Fruit fly (Drosophila melanogaster) whole organism, prepupa: ENCODE measurements around the gene TSG101.
A peak's percentile ranks its signal among the peaks of the same experiment; 100 is the strongest.

Source experiments
- Blimp-1 ChIP-seq: fragments of 200-800 bp; sonication (Bioruptor generic); optimal IDR thresholded peaks from 3 replicates; lab custom pipeline; 2017; ENCODE audit warnings: missing biosample characterization, missing genetic modification characterization, mild to moderate bottlenecking, moderate library complexity, missing genetic modification reagents
- CG10631 ChIP-seq: fragments of 200-800 bp; sonication (Bioruptor generic); optimal IDR thresholded peaks from 2 replicates; lab custom pipeline; 2016; ENCODE audit warnings: missing biosample characterization, missing genetic modification characterization
- CG10669 ChIP-seq: fragments of 200-800 bp; sonication (Bioruptor generic); optimal IDR thresholded peaks from 3 replicates; lab custom pipeline; 2018; ENCODE audit warnings: missing biosample characterization, mild to moderate bottlenecking, missing genetic modification characterization, moderate library complexity
- CG11294 ChIP-seq: fragments of 200-800 bp; sonication (Bioruptor generic); IDR thresholded peaks from 2 replicates; pipeline ENCODE4 v1.3.6; 2022; ENCODE audit warnings: missing biosample characterization, missing genetic modification characterization
- CG11762 ChIP-seq: fragments of 200-800 bp; sonication (Bioruptor generic); optimal IDR thresholded peaks from 3 replicates; lab custom pipeline; 2016; ENCODE audit warnings: missing biosample characterization, missing genetic modification characterization; ENCODE audit not compliant: insufficient read depth
- CG15336 ChIP-seq: fragments of 200-800 bp; sonication (Bioruptor generic); IDR thresholded peaks from 2 replicates; pipeline ENCODE4 v1.3.6; 2022; ENCODE audit warnings: missing biosample characterization, missing genetic modification characterization
- CG1621 ChIP-seq: fragments of 200-800 bp; sonication (Bioruptor generic); optimal IDR thresholded peaks from 3 replicates; lab custom pipeline; 2018; ENCODE audit warnings: missing biosample characterization, mild to moderate bottlenecking, missing genetic modification characterization
- CG16779 ChIP-seq: fragments of 200-800 bp; sonication (Bioruptor generic); optimal IDR thresholded peaks from 3 replicates; lab custom pipeline; 2017; ENCODE audit warnings: missing biosample characterization, mild to moderate bottlenecking, missing genetic modification characterization
- CG3032 ChIP-seq: fragments of 200-800 bp; optimal IDR thresholded peaks from 2 replicates; lab custom pipeline; 2019; ENCODE audit warnings: missing biosample characterization, mild to moderate bottlenecking, missing genetic modification characterization, moderate library complexity
- CG32006 ChIP-seq: fragments of 200-800 bp; sonication (Bioruptor generic); optimal IDR thresholded peaks from 3 replicates; lab custom pipeline; 2017; ENCODE audit warnings: missing biosample characterization, mild to moderate bottlenecking, missing genetic modification characterization
- CG34406 ChIP-seq: fragments of 200-800 bp; sonication (Bioruptor generic); optimal IDR thresholded peaks from 3 replicates; lab custom pipeline; 2016; ENCODE audit warnings: missing biosample characterization, missing genetic modification characterization
- CG3919 ChIP-seq: fragments of 200-800 bp; sonication (Bioruptor generic); optimal IDR thresholded peaks from 3 replicates; lab custom pipeline; 2016; ENCODE audit warnings: missing biosample characterization, missing genetic modification characterization
- CG6163 ChIP-seq: fragments of 200-800 bp; sonication (Bioruptor generic); IDR thresholded peaks from 3 replicates; pipeline ENCODE4 v1.3.6; 2022; ENCODE audit warnings: missing biosample characterization, missing genetic modification characterization
- CG6276 ChIP-seq: fragments of 200-800 bp; sonication (Bioruptor generic); optimal IDR thresholded peaks from 2 replicates; lab custom pipeline; 2017; ENCODE audit warnings: missing biosample characterization, mild to moderate bottlenecking, missing genetic modification characterization
- CG6792 ChIP-seq: fragments of 200-800 bp; sonication (Bioruptor generic); optimal IDR thresholded peaks from 3 replicates; lab custom pipeline; 2016; ENCODE audit warnings: missing biosample characterization, missing genetic modification characterization
- CG6808 ChIP-seq: fragments of 200-800 bp; sonication (Bioruptor generic); optimal IDR thresholded peaks from 3 replicates; lab custom pipeline; 2017; ENCODE audit warnings: missing biosample characterization, missing genetic modification characterization, mild to moderate bottlenecking, moderate library complexity, missing genetic modification reagents
- CG6854 ChIP-seq: fragments of 200-800 bp; sonication (Bioruptor generic); optimal IDR thresholded peaks from 2 replicates; lab custom pipeline; 2017; ENCODE audit warnings: missing biosample characterization, mild to moderate bottlenecking, missing genetic modification characterization
- CG7368 ChIP-seq: fragments of 200-800 bp; sonication (Bioruptor generic); optimal IDR thresholded peaks from 3 replicates; lab custom pipeline; 2016; ENCODE audit warnings: missing biosample characterization, missing genetic modification characterization
- CG8119 ChIP-seq: fragments of 200-800 bp; sonication (Bioruptor generic); IDR thresholded peaks from 3 replicates; pipeline ENCODE4 v1.3.6; 2022; ENCODE audit warnings: missing biosample characterization, missing genetic modification characterization
- CG8319 ChIP-seq: fragments of 200-800 bp; sonication (Bioruptor generic); optimal IDR thresholded peaks from 3 replicates; lab custom pipeline; 2016; ENCODE audit warnings: missing biosample characterization, missing genetic modification characterization
- CG8632 ChIP-seq: fragments of 200-800 bp; sonication (Bioruptor generic); optimal IDR thresholded peaks from 3 replicates; lab custom pipeline; 2016; ENCODE audit warnings: missing biosample characterization, missing genetic modification characterization
- CG9139 ChIP-seq: fragments of 200-800 bp; sonication (Bioruptor generic); optimal IDR thresholded peaks from 3 replicates; lab custom pipeline; 2017; ENCODE audit warnings: missing biosample characterization, mild to moderate bottlenecking, missing genetic modification characterization
- Eip75B ChIP-seq: fragments of 200-800 bp; sonication (Bioruptor generic); optimal IDR thresholded peaks from 3 replicates; lab custom pipeline; 2016; ENCODE audit warnings: missing biosample characterization, missing genetic modification characterization
- Eip78C ChIP-seq: fragments of 200-800 bp; sonication (Bioruptor generic); peaks from one replicate; lab custom pipeline; 2016; ENCODE audit warnings: missing biosample characterization, missing genetic modification characterization
- Eip93F ChIP-seq: fragments of 200-800 bp; sonication (Bioruptor generic); optimal IDR thresholded peaks from 2 replicates; lab custom pipeline; 2016; ENCODE audit warnings: missing biosample characterization, mild to moderate bottlenecking, missing genetic modification characterization
- Gug ChIP-seq: fragments of 200-800 bp; sonication (Bioruptor generic); IDR thresholded peaks from 2 replicates; pipeline ENCODE4 v1.3.6; 2022; ENCODE audit warnings: missing biosample characterization, missing genetic modification characterization
- Hr38 ChIP-seq: sonication (Bioruptor generic); optimal IDR thresholded peaks from 2 replicates; lab custom pipeline; 2016; ENCODE audit warnings: missing biosample characterization, missing genetic modification characterization
- Hr39 ChIP-seq: fragments of 200-800 bp; sonication (Bioruptor generic); optimal IDR thresholded peaks from 2 replicates; lab custom pipeline; 2016; ENCODE audit warnings: missing biosample characterization, missing genetic modification characterization
- Hr4 ChIP-seq: fragments of 200-800 bp; sonication (Bioruptor generic); optimal IDR thresholded peaks from 3 replicates; lab custom pipeline; 2016; ENCODE audit warnings: missing biosample characterization, missing genetic modification characterization
- Lpt ChIP-seq: fragments of 200-800 bp; sonication (Bioruptor generic); optimal IDR thresholded peaks from 3 replicates; lab custom pipeline; 2016; ENCODE audit warnings: missing biosample characterization, missing genetic modification characterization
- Met ChIP-seq: fragments of 200-800 bp; sonication (Bioruptor generic); optimal IDR thresholded peaks from 3 replicates; lab custom pipeline; 2016; ENCODE audit warnings: missing biosample characterization, missing genetic modification characterization
- OdsH ChIP-seq: fragments of 200-800 bp; sonication (Bioruptor generic); optimal IDR thresholded peaks from 3 replicates; lab custom pipeline; 2016; ENCODE audit warnings: missing biosample characterization, missing genetic modification characterization
- Sox102F ChIP-seq: fragments of 200-800 bp; sonication (Bioruptor generic); optimal IDR thresholded peaks from 2 replicates; lab custom pipeline; 2016; ENCODE audit warnings: missing biosample characterization, mild to moderate bottlenecking, missing genetic modification characterization
- Sox14 ChIP-seq: fragments of 200-800 bp; sonication (Bioruptor generic); optimal IDR thresholded peaks from 3 replicates; lab custom pipeline; 2016; ENCODE audit warnings: missing biosample characterization, missing genetic modification characterization
- Sox15 ChIP-seq: fragments of 200-800 bp; sonication (Bioruptor generic); optimal IDR thresholded peaks from 3 replicates; lab custom pipeline; 2016; ENCODE audit warnings: missing biosample characterization, missing genetic modification characterization
- achi ChIP-seq: fragments of 200-800 bp; sonication (Bioruptor generic); optimal IDR thresholded peaks from 3 replicates; lab custom pipeline; 2016; ENCODE audit warnings: missing biosample characterization, missing genetic modification characterization
- acj6 ChIP-seq: fragments of 200-800 bp; sonication (Bioruptor generic); optimal IDR thresholded peaks from 3 replicates; lab custom pipeline; 2016; ENCODE audit warnings: missing biosample characterization, missing genetic modification characterization
- dac ChIP-seq: fragments of 200-800 bp; sonication (Bioruptor generic); optimal IDR thresholded peaks from 2 replicates; lab custom pipeline; 2017; ENCODE audit warnings: missing biosample characterization, mild to moderate bottlenecking, missing genetic modification characterization
- eg ChIP-seq: fragments of 200-800 bp; sonication (Bioruptor generic); IDR thresholded peaks from 3 replicates; pipeline ENCODE4 v1.3.6; 2022; ENCODE audit warnings: missing biosample characterization, missing genetic modification characterization
- esn ChIP-seq: fragments of 200-800 bp; sonication (Bioruptor generic); optimal IDR thresholded peaks from 2 replicates; lab custom pipeline; 2016; ENCODE audit warnings: missing biosample characterization, mild to moderate bottlenecking, missing genetic modification characterization, moderate library complexity
- fd59A ChIP-seq: fragments of 200-800 bp; sonication (Bioruptor generic); optimal IDR thresholded peaks from 2 replicates; lab custom pipeline; 2017; ENCODE audit warnings: missing biosample characterization, mild to moderate bottlenecking, missing genetic modification characterization, missing genetic modification reagents
- fd85E ChIP-seq: fragments of 200-800 bp; sonication (Bioruptor generic); optimal IDR thresholded peaks from 3 replicates; lab custom pipeline; 2016; ENCODE audit warnings: missing biosample characterization, missing genetic modification characterization
- fkh ChIP-seq: fragments of 200-800 bp; sonication (Bioruptor generic); optimal IDR thresholded peaks from 3 replicates; lab custom pipeline; 2017; ENCODE audit warnings: missing biosample characterization, mild to moderate bottlenecking, missing genetic modification characterization, moderate library complexity
- lz ChIP-seq: fragments of 200-800 bp; sonication (Bioruptor generic); optimal IDR thresholded peaks from 3 replicates; lab custom pipeline; 2016; ENCODE audit warnings: missing biosample characterization, missing genetic modification characterization
- net ChIP-seq: fragments of 200-800 bp; sonication (Bioruptor generic); optimal IDR thresholded peaks from 3 replicates; lab custom pipeline; 2016; ENCODE audit warnings: missing biosample characterization, missing genetic modification characterization
- pdm3 ChIP-seq: fragments of 200-800 bp; sonication (Bioruptor generic); optimal IDR thresholded peaks from 3 replicates; lab custom pipeline; 2016; ENCODE audit warnings: missing biosample characterization, missing genetic modification characterization
- svp ChIP-seq: fragments of 200-800 bp; sonication (Bioruptor generic); peaks from one replicate; lab custom pipeline; 2016; ENCODE audit warnings: missing biosample characterization, missing genetic modification characterization
- vri ChIP-seq: fragments of 200-800 bp; sonication (Bioruptor generic); optimal IDR thresholded peaks from 3 replicates; lab custom pipeline; 2016; ENCODE audit warnings: missing biosample characterization, mild to moderate bottlenecking, missing genetic modification characterization

TSG101 gene

dm6 chr3L:16796603-16797002, 45.5 kb upstream of the TSG101 start (continued):
- TF ChIP-seq CG6854 (GFP tag; lab: Kevin White, UChicago) (no peak), fkh (no peak), Sox102F (GFP tag; lab: Kevin White, UChicago) (peak; percentile 84), Eip78C (GFP tag; lab: Kevin White, UChicago) (no peak), CG16779 (tag; lab: Kevin White, UChicago) (peak; percentile 8), Sox14 (GFP tag; lab: Kevin White, UChicago) (peak; percentile 78), CG8119 (GFP tag; lab: Robert Waterston, UW) (peak; percentile 78), CG10631 (GFP tag; lab: Kevin White, UChicago) (peak; percentile 69), Blimp-1 (GFP tag; lab: Kevin White, UChicago) (peak; percentile 16), CG8319 (GFP tag; lab: Kevin White, UChicago) (peak; percentile 25), CG7368 (GFP tag; lab: Kevin White, UChicago) (no peak), CG3032 (peak; percentile 33), CG15336 (peak; percentile 81), svp (GFP tag; lab: Kevin White, UChicago) (peak; percentile 87), Hr4 (GFP tag; lab: Kevin White, UChicago) (peak; percentile 75), CG34406 (peak; percentile 77), Sox15 (GFP tag; lab: Kevin White, UChicago) (peak; percentile 44), net (GFP tag; lab: Kevin White, UChicago) (peak; percentile 82), lz (GFP tag; lab: Kevin White, UChicago) (peak; percentile 73), fd85E (GFP tag; lab: Kevin White, UChicago) (no peak), Eip93F (GFP tag; lab: Kevin White, UChicago) (peak; percentile 5), dac (GFP tag; lab: Kevin White, UChicago) (no peak), achi (no peak), vri (peak; percentile 83), CG32006 (GFP tag; lab: Kevin White, UChicago) (no peak), Hr39 (peak; percentile 73), fd59A (GFP tag; lab: Kevin White, UChicago) (peak; percentile 17), OdsH (no peak)

- TF ChIP-seq CG11294 (GFP tag; lab: Robert Waterston, UW): peak; percentile 27; the same call in 1 of the 2 replicates
- TF ChIP-seq Eip78C (GFP tag; lab: Kevin White, UChicago): peak; percentile 29
- TF ChIP-seq Met (GFP tag; lab: Kevin White, UChicago): peak; percentile 2
- no peak for TF ChIP-seq Eip75B
- TF ChIP-seq pdm3 (GFP tag; lab: Kevin White, UChicago): no peak
- TF ChIP-seq CG1621: no peak
- peak; percentile 57; the same call in 1 of the 2 replicates for TF ChIP-seq CG15336
- TF ChIP-seq eg (GFP tag; lab: Robert Waterston, UW): peak; percentile 62; the same call in 2 of the 3 replicates
- peak; percentile 26 for TF ChIP-seq CG10669 (GFP tag; lab: Kevin White, UChicago)
- TF ChIP-seq Lpt (GFP tag; lab: Kevin White, UChicago): peak; percentile 10
- TF ChIP-seq CG3919: peak; percentile 57
- peak; percentile 47 for TF ChIP-seq CG6808
- TF ChIP-seq Sox102F (GFP tag; lab: Kevin White, UChicago): peak; percentile 42
- TF ChIP-seq CG8632: no peak
- peak; percentile 76 for TF ChIP-seq CG6854 (GFP tag; lab: Kevin White, UChicago)
- no peak for TF ChIP-seq Gug
- no peak for TF ChIP-seq CG8319 (GFP tag; lab: Kevin White, UChicago)
- TF ChIP-seq CG8119 (GFP tag; lab: Robert Waterston, UW): peak; percentile 41; the same call in 2 of the 3 replicates
- TF ChIP-seq CG9139: peak; percentile 58
- no peak for TF ChIP-seq dac (GFP tag; lab: Kevin White, UChicago)
- no peak for TF ChIP-seq Hr38 (GFP tag; lab: Kevin White, UChicago)
- peak; percentile 12 for TF ChIP-seq CG34406
- peak; percentile 1 for TF ChIP-seq CG32006 (GFP tag; lab: Kevin White, UChicago)
- TF ChIP-seq fd85E (GFP tag; lab: Kevin White, UChicago): peak; percentile 31
- TF ChIP-seq CG11762 (GFP tag; lab: Kevin White, UChicago): no peak
- TF ChIP-seq CG6792 (GFP tag; lab: Kevin White, UChicago): peak; percentile 14
- peak; percentile 46 for TF ChIP-seq CG16779 (tag; lab: Kevin White, UChicago)
- TF ChIP-seq Eip93F (GFP tag; lab: Kevin White, UChicago): no peak
- TF ChIP-seq fkh: peak; percentile 19
- peak; percentile 33; the same call in 1 of the 3 replicates for TF ChIP-seq CG6163 (GFP tag; lab: Robert Waterston, UW)
- TF ChIP-seq CG6276 (GFP tag; lab: Kevin White, UChicago): peak; percentile 53
- no peak for TF ChIP-seq acj6
- TF ChIP-seq net (GFP tag; lab: Kevin White, UChicago): peak; percentile 64
- peak; percentile 28 for TF ChIP-seq esn (GFP tag; lab: Kevin White, UChicago)
- no peak for TF ChIP-seq Hr4 (GFP tag; lab: Kevin White, UChicago)
- no peak for TF ChIP-seq fd59A (GFP tag; lab: Kevin White, UChicago)
- peak; percentile 87 for TF ChIP-seq vri
- peak; percentile 88 for TF ChIP-seq svp (GFP tag; lab: Kevin White, UChicago)
These were observed 42.1 kb upstream of the TSG101 start for dm6 chr3L:16800026-16800425.
